Worm (Caenorhabditis elegans) whole organism, L3 larva: ENCODE results near the gene fbxa-218.

Experiments
- R02D3.7 ChIP-seq: fragments of 150-350 bp; optimal IDR thresholded peaks from 2 replicates; lab custom pipeline; 2014; ENCODE audit warnings: missing biosample characterization, missing genetic modification characterization
- ZK546.5 ChIP-seq: sonication (generic microtip); optimal IDR thresholded peaks from 2 replicates; lab custom pipeline; 2017; ENCODE audit warnings: missing biosample characterization, missing genetic modification characterization
- ama-1 ChIP-seq: fragments of 150-350 bp; optimal IDR thresholded peaks from 2 replicates; lab custom pipeline; 2018
- ceh-16 ChIP-seq: sonication (generic microtip); optimal IDR thresholded peaks from 2 replicates; lab custom pipeline; 2017; ENCODE audit warnings: missing biosample characterization, missing genetic modification characterization
- ceh-28 ChIP-seq: fragments of 150-350 bp; optimal IDR thresholded peaks from 2 replicates; lab custom pipeline; 2014; ENCODE audit warnings: missing biosample characterization, missing genetic modification reagents, missing genetic modification characterization
- ceh-82 ChIP-seq: fragments of 150-350 bp; optimal IDR thresholded peaks from 2 replicates; lab custom pipeline; 2014; ENCODE audit warnings: missing biosample characterization, missing genetic modification characterization
- ceh-9 ChIP-seq: sonication (generic microtip); optimal IDR thresholded peaks from 2 replicates; lab custom pipeline; 2018; ENCODE audit warnings: missing biosample characterization, missing genetic modification characterization
- egl-27 ChIP-seq: sonication (generic microtip); optimal IDR thresholded peaks from 4 replicates; lab custom pipeline; 2017; ENCODE audit warnings: missing biosample characterization, missing genetic modification reagents, missing genetic modification characterization
- elt-1 ChIP-seq: fragments of 150-350 bp; optimal IDR thresholded peaks from 2 replicates; lab custom pipeline; 2014; ENCODE audit warnings: missing biosample characterization, missing genetic modification characterization
- elt-2 ChIP-seq: sonication (generic microtip); optimal IDR thresholded peaks from 2 replicates; lab custom pipeline; 2016; ENCODE audit warnings: missing genetic modification reagents, mild to moderate bottlenecking, missing genetic modification characterization, missing compliant biosample characterization
- fkh-10 ChIP-seq: sonication (generic microtip); optimal IDR thresholded peaks from 2 replicates; lab custom pipeline; 2017; ENCODE audit warnings: missing biosample characterization, missing genetic modification reagents, missing genetic modification characterization
- fkh-2 ChIP-seq: fragments of 150-350 bp; optimal IDR thresholded peaks from 2 replicates; lab custom pipeline; 2014; ENCODE audit warnings: missing biosample characterization, missing genetic modification reagents, missing genetic modification characterization
- fos-1 ChIP-seq: fragments of 150-350 bp; optimal IDR thresholded peaks from 2 replicates; lab custom pipeline; 2014; ENCODE audit warnings: missing biosample characterization, missing genetic modification characterization
- hmg-11 ChIP-seq: sonication (generic microtip); optimal IDR thresholded peaks from 2 replicates; lab custom pipeline; 2016; ENCODE audit warnings: missing genetic modification characterization, missing compliant biosample characterization
- jun-1 ChIP-seq: fragments of 150-350 bp; optimal IDR thresholded peaks from 2 replicates; lab custom pipeline; 2014; ENCODE audit warnings: missing biosample characterization, missing genetic modification reagents, missing genetic modification characterization
- lin-15B ChIP-seq: fragments of 150-350 bp; optimal IDR thresholded peaks from 2 replicates; lab custom pipeline; 2014; ENCODE audit warnings: missing biosample characterization, missing genetic modification characterization
- lin-39 ChIP-seq: fragments of 150-350 bp; optimal IDR thresholded peaks from 2 replicates; lab custom pipeline; 2018; ENCODE audit warnings: missing biosample characterization, missing genetic modification reagents, missing genetic modification characterization
- lsy-12 ChIP-seq: sonication (generic microtip); optimal IDR thresholded peaks from 2 replicates; lab custom pipeline; 2016; ENCODE audit warnings: mild to moderate bottlenecking, missing genetic modification characterization, missing compliant biosample characterization
- mdl-1 ChIP-seq: fragments of 150-350 bp; optimal IDR thresholded peaks from 2 replicates; lab custom pipeline; 2014; ENCODE audit warnings: missing biosample characterization, missing genetic modification characterization
- mml-1 ChIP-seq: fragments of 150-350 bp; sonication (generic microtip); optimal IDR thresholded peaks from 3 replicates; lab custom pipeline; 2014; ENCODE audit warnings: missing biosample characterization, missing genetic modification characterization
- nfya-1 ChIP-seq: sonication (generic microtip); optimal IDR thresholded peaks from 2 replicates; lab custom pipeline; 2017; ENCODE audit warnings: missing genetic modification characterization, mild to moderate bottlenecking, missing compliant biosample characterization, antibody characterized with exemption, moderate library complexity; ENCODE audit not compliant: insufficient read depth
- nhr-12 ChIP-seq: fragments of 150-350 bp; optimal IDR thresholded peaks from 2 replicates; lab custom pipeline; 2014; ENCODE audit warnings: missing biosample characterization, missing genetic modification characterization
- nhr-23 ChIP-seq: fragments of 150-350 bp; optimal IDR thresholded peaks from 2 replicates; lab custom pipeline; 2014; ENCODE audit warnings: missing biosample characterization, missing genetic modification reagents, missing genetic modification characterization
- nhr-237 ChIP-seq: fragments of 150-350 bp; optimal IDR thresholded peaks from 2 replicates; lab custom pipeline; 2014; ENCODE audit warnings: missing biosample characterization, missing genetic modification characterization
- nhr-25 ChIP-seq: sonication (generic microtip); optimal IDR thresholded peaks from 2 replicates; lab custom pipeline; 2017; ENCODE audit warnings: missing biosample characterization, missing genetic modification characterization
- nhr-28 ChIP-seq: fragments of 150-350 bp; optimal IDR thresholded peaks from 2 replicates; lab custom pipeline; 2014; ENCODE audit warnings: missing biosample characterization, missing genetic modification characterization
- nhr-43 ChIP-seq: sonication (generic microtip); optimal IDR thresholded peaks from 2 replicates; lab custom pipeline; 2016; ENCODE audit warnings: mild to moderate bottlenecking, missing genetic modification characterization, missing compliant biosample characterization; ENCODE audit not compliant: poor library complexity, severe bottlenecking
- nhr-76 ChIP-seq: fragments of 150-350 bp; sonication (generic microtip); optimal IDR thresholded peaks from 5 replicates; lab custom pipeline; 2014; ENCODE audit warnings: missing biosample characterization, missing genetic modification characterization
- nhr-77 ChIP-seq: fragments of 150-350 bp; optimal IDR thresholded peaks from 2 replicates; lab custom pipeline; 2014; ENCODE audit warnings: missing biosample characterization, missing genetic modification characterization
- pha-4 ChIP-seq: fragments of 150-350 bp; optimal IDR thresholded peaks from 2 replicates; lab custom pipeline; 2014; ENCODE audit warnings: missing biosample characterization, missing genetic modification reagents, missing genetic modification characterization
- pqm-1 ChIP-seq: fragments of 150-350 bp; optimal IDR thresholded peaks from 2 replicates; lab custom pipeline; 2017; ENCODE audit warnings: missing biosample characterization, missing genetic modification characterization, inconsistent platforms
- skn-1 ChIP-seq: fragments of 150-350 bp; optimal IDR thresholded peaks from 2 replicates; lab custom pipeline; 2014; ENCODE audit warnings: missing biosample characterization, missing genetic modification characterization
- snpc-4 ChIP-seq: fragments of 150-350 bp; optimal IDR thresholded peaks from 2 replicates; lab custom pipeline; 2014; ENCODE audit warnings: missing biosample characterization, missing genetic modification characterization
- tbx-2 ChIP-seq: sonication (generic microtip); optimal IDR thresholded peaks from 2 replicates; lab custom pipeline; 2016; ENCODE audit warnings: mild to moderate bottlenecking, missing genetic modification characterization, missing compliant biosample characterization
- unc-39 ChIP-seq: sonication (generic microtip); optimal IDR thresholded peaks from 4 replicates; lab custom pipeline; 2017; ENCODE audit warnings: missing biosample characterization, missing genetic modification characterization
- unc-62 ChIP-seq: fragments of 150-350 bp; sonication (generic microtip); optimal IDR thresholded peaks from 4 replicates; lab custom pipeline; 2014; ENCODE audit warnings: missing biosample characterization, missing genetic modification reagents, missing genetic modification characterization
- zag-1 ChIP-seq: fragments of 150-350 bp; optimal IDR thresholded peaks from 2 replicates; lab custom pipeline; 2014; ENCODE audit warnings: missing biosample characterization, missing genetic modification characterization
- ztf-4 ChIP-seq: fragments of 150-350 bp; optimal IDR thresholded peaks from 2 replicates; lab custom pipeline; 2014; ENCODE audit warnings: missing biosample characterization, missing genetic modification characterization

The fbxa-218 gene

ce11 chrIII:12439056-12439455, 2.7 kb downstream of the fbxa-218 start:
- TF ChIP-seq unc-39, result no peak
- TF ChIP-seq ztf-4, result no peak
- no peak for TF ChIP-seq elt-1
- no peak for TF ChIP-seq snpc-4 (tag; lab: Kevin White, UChicago)
- TF ChIP-seq tbx-2 (tag; lab: Kevin White, UChicago), result no peak
- TF ChIP-seq mdl-1, result no peak
- TF ChIP-seq lsy-12 (tag; lab: Kevin White, UChicago), result no peak
- TF ChIP-seq egl-27 (tag; lab: Kevin White, UChicago), result no peak

ce11 chrIII:12443880-12444279, 7.6 kb downstream of the fbxa-218 start:
- TF ChIP-seq ceh-28 (tag; lab: Kevin White, UChicago), result no peak
- peak; percentile 80 for TF ChIP-seq nfya-1
- TF ChIP-seq ceh-82 (tag; lab: Kevin White, UChicago), result no peak

- no peak for TF ChIP-seq mdl-1
- no peak for TF ChIP-seq ceh-16 (tag; lab: Kevin White, UChicago)
- TF ChIP-seq nhr-76 (tag; lab: Kevin White, UChicago), result no peak
- no peak for TF ChIP-seq ceh-9
- TF ChIP-seq nhr-28 (tag; lab: Kevin White, UChicago), result no peak
- no peak for TF ChIP-seq nhr-77 (tag; lab: Kevin White, UChicago)
- TF ChIP-seq fkh-10, result no peak
- peak; percentile 92 for TF ChIP-seq elt-2 (tag; lab: Kevin White, UChicago)
These were observed 8.9 kb downstream of the fbxa-218 start for ce11 chrIII:12445223-12445622.

ce11 chrIII:12445991-12446502, 9.7 kb downstream of the fbxa-218 start, which contains the start of gene Y49E10.18:
Gene Y49E10.18, minus strand, starts transcription at chrIII:12446106.
- TF ChIP-seq hmg-11 (tag; lab: Kevin White, UChicago), result no peak
- peak; percentile 7 for TF ChIP-seq jun-1 (tag; lab: Kevin White, UChicago)
- TF ChIP-seq nhr-43 (tag; lab: Kevin White, UChicago), result no peak
- peak; percentile 85 for TF ChIP-seq pqm-1 (tag; lab: Kevin White, UChicago)
- peak; percentile 91 for TF ChIP-seq elt-2 (tag; lab: Kevin White, UChicago)
- no peak for TF ChIP-seq snpc-4 (tag; lab: Kevin White, UChicago)
- no peak for TF ChIP-seq ZK546.5 (tag; lab: Kevin White, UChicago)

ce11 chrIII:12453315-12453714, 17.0 kb downstream of the fbxa-218 start, which contains the start of gene ani-1:
Gene ani-1, minus strand, starts transcription at chrIII:12453375.
- TF ChIP-seq nfya-1 (peak; percentile 83), unc-62 (GFP tag; lab: Kevin White, UChicago) (no peak), lin-39 (tag; lab: Kevin White, UChicago) (peak; percentile 29), lsy-12 (tag; lab: Kevin White, UChicago) (no peak), zag-1 (tag; lab: Kevin White, UChicago) (no peak), mml-1 (tag; lab: Kevin White, UChicago) (no peak), nhr-237 (tag; lab: Kevin White, UChicago) (no peak), R02D3.7 (peak; percentile 10), nhr-23 (peak; percentile 70), hmg-11 (tag; lab: Kevin White, UChicago) (peak; percentile 67), skn-1 (tag; lab: Kevin White, UChicago) (peak; percentile 38), ztf-4 (no peak), nhr-43 (tag; lab: Kevin White, UChicago) (peak; percentile 31), elt-1 (no peak), pha-4 (tag; lab: Kevin White, UChicago) (peak; percentile 57), nhr-25 (tag; lab: Kevin White, UChicago) (peak; percentile 47), ama-1 (lab: Kevin White, UChicago) (peak; percentile 90), lin-15B (peak; percentile 81), ZK546.5 (tag; lab: Kevin White, UChicago) (no peak), fkh-10 (peak; percentile 34), fos-1 (tag; lab: Kevin White, UChicago) (no peak), nhr-12 (tag; lab: Kevin White, UChicago) (no peak), nhr-77 (tag; lab: Kevin White, UChicago) (no peak), fkh-2 (no peak)
